Fruit fly (Drosophila melanogaster) whole organism, pupa: ENCODE measurements around the gene CG11986.

ENCODE experiments used
- CG10348 ChIP-seq: fragments of 200-800 bp; sonication (Bioruptor generic); IDR thresholded peaks from 2 replicates; pipeline ENCODE4 v1.3.6; 2022; ENCODE audit warnings: missing biosample characterization, missing genetic modification characterization
- CG12605 ChIP-seq: fragments of 200-800 bp; sonication (Bioruptor generic); IDR thresholded peaks from 2 replicates; pipeline ENCODE4 v1.3.6; 2022; ENCODE audit warnings: missing biosample characterization, missing genetic modification characterization
- CG13204 ChIP-seq: fragments of 200-800 bp; sonication (Bioruptor generic); optimal IDR thresholded peaks from 2 replicates; lab custom pipeline; 2018; ENCODE audit warnings: missing biosample characterization, mild to moderate bottlenecking, missing genetic modification characterization, moderate library complexity
- CG14655 ChIP-seq: fragments of 200-800 bp; sonication (Bioruptor generic); optimal IDR thresholded peaks from 3 replicates; lab custom pipeline; 2017; ENCODE audit warnings: mild to moderate bottlenecking, missing biosample characterization, missing genetic modification reagents, missing genetic modification characterization
- CG15710 ChIP-seq: fragments of 200-800 bp; sonication (Bioruptor generic); optimal IDR thresholded peaks from 2 replicates; lab custom pipeline; 2018; ENCODE audit warnings: missing biosample characterization, mild to moderate bottlenecking, missing genetic modification characterization, moderate library complexity
- CG17806 ChIP-seq: fragments of 200-800 bp; sonication (Bioruptor generic); optimal IDR thresholded peaks from 2 replicates; lab custom pipeline; 2018; ENCODE audit warnings: missing biosample characterization, mild to moderate bottlenecking, missing genetic modification characterization, moderate library complexity
- CG32121 ChIP-seq: fragments of 200-800 bp; sonication (Bioruptor generic); IDR thresholded peaks from 2 replicates; pipeline ENCODE4 v1.3.6; 2022; ENCODE audit warnings: missing biosample characterization, missing genetic modification characterization
- CG34367 ChIP-seq: fragments of 200-800 bp; sonication (Bioruptor generic); optimal IDR thresholded peaks from 2 replicates; lab custom pipeline; 2018; ENCODE audit warnings: missing biosample characterization, mild to moderate bottlenecking, missing genetic modification characterization
- CG4496 ChIP-seq: fragments of 200-800 bp; sonication (Bioruptor generic); IDR thresholded peaks from 3 replicates; pipeline ENCODE4 v1.3.6; 2022; ENCODE audit warnings: missing biosample characterization, missing genetic modification characterization
- CG8159 ChIP-seq: fragments of 200-800 bp; sonication (Bioruptor generic); optimal IDR thresholded peaks from 3 replicates; lab custom pipeline; 2018; ENCODE audit warnings: missing biosample characterization, mild to moderate bottlenecking, missing genetic modification characterization, moderate library complexity
- CG8301 ChIP-seq: fragments of 200-800 bp; sonication (Bioruptor generic); optimal IDR thresholded peaks from 2 replicates; lab custom pipeline; 2018; ENCODE audit warnings: missing biosample characterization, mild to moderate bottlenecking, missing genetic modification characterization
- CG9948 ChIP-seq: fragments of 200-800 bp; sonication (Bioruptor generic); optimal IDR thresholded peaks from 2 replicates; lab custom pipeline; 2018; ENCODE audit warnings: missing biosample characterization, mild to moderate bottlenecking, missing genetic modification characterization, moderate library complexity
- D1 ChIP-seq: fragments of 200-800 bp; sonication (Bioruptor generic); optimal IDR thresholded peaks from 2 replicates; lab custom pipeline; 2018; ENCODE audit warnings: missing biosample characterization, mild to moderate bottlenecking, missing genetic modification characterization, moderate library complexity
- EcR ChIP-seq: fragments of 200-800 bp; sonication (Bioruptor generic); optimal IDR thresholded peaks from 3 replicates; lab custom pipeline; 2019; ENCODE audit warnings: missing biosample characterization, missing genetic modification characterization, mild to moderate bottlenecking, moderate library complexity, missing genetic modification reagents
- Ets98B ChIP-seq: fragments of 200-800 bp; sonication (Bioruptor generic); IDR thresholded peaks from 2 replicates; pipeline ENCODE4 v1.3.6; 2022; ENCODE audit warnings: missing biosample characterization, missing genetic modification characterization
- Pif1A ChIP-seq: fragments of 200-800 bp; sonication (Bioruptor generic); optimal IDR thresholded peaks from 3 replicates; lab custom pipeline; 2016; ENCODE audit warnings: missing biosample characterization, missing genetic modification characterization
- Pif1B ChIP-seq: fragments of 200-800 bp; sonication (Bioruptor generic); optimal IDR thresholded peaks from 3 replicates; lab custom pipeline; 2016; ENCODE audit warnings: missing biosample characterization, missing genetic modification characterization
- Snoo ChIP-seq: fragments of 200-800 bp; sonication (Bioruptor generic); optimal IDR thresholded peaks from 3 replicates; lab custom pipeline; 2017; ENCODE audit warnings: missing biosample characterization, mild to moderate bottlenecking, missing genetic modification characterization, inconsistent platforms
- fd96Ca ChIP-seq: fragments of 200-800 bp; sonication (Bioruptor generic); IDR thresholded peaks from 3 replicates; pipeline ENCODE4 v1.3.6; 2022; ENCODE audit warnings: missing biosample characterization, missing genetic modification characterization
- gl ChIP-seq: fragments of 200-800 bp; sonication (Bioruptor generic); optimal IDR thresholded peaks from 2 replicates; lab custom pipeline; 2018; ENCODE audit warnings: missing biosample characterization, mild to moderate bottlenecking, missing genetic modification characterization
- rn ChIP-seq: fragments of 200-800 bp; sonication (Bioruptor generic); IDR thresholded peaks from 2 replicates; pipeline ENCODE4 v1.3.6; 2022; ENCODE audit warnings: missing biosample characterization, missing genetic modification characterization

CG11986 gene

DNA sequence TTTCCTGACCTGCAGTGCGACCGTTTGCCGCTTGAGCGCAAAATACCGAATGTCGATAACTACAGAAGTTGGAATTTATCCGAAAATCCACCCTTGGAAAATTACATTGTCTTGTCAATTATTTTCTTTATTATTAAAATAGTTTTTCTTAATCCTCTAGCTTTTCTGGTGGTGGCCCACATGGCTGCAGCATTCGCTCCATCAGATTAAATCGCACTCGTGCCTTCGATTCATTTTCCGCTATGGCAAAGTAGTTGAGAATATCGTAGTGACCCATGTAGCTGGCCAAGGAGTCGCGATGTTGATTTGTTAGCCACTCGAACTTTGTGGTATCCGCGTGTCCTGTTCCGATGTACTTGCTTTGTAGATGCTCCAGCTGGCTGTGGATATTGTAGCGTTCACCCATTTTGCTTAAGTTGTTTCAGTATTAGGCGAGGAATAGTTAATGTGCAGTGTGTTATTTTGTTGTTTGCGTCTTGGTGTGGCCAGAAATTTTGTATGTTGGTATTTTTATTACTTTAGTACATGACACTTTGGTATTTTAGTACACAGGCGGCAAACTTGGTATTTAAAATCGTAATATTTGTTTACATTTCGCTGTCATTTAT lies at the start of gene CG11986, which contains the start of the genes Kcmf1 and Sf3b5:
TSS of gene CG11986 (plus strand) at position 588 of the 608 bp plus-strand sequence.
TSS of gene Kcmf1 (minus strand) at position 51 of the 608 bp plus-strand sequence.
TSS of gene Sf3b5 (minus strand) at position 483 of the 608 bp plus-strand sequence.
- TF ChIP-seq CG10348 = no peak
- TF ChIP-seq Ets98B (GFP tag; lab: Robert Waterston, UW) = no peak
- no peak for TF ChIP-seq gl (tag; lab: Kevin White, UChicago)
- TF ChIP-seq EcR (GFP tag; lab: Kevin White, UChicago) = no peak
- TF ChIP-seq Pif1A (GFP tag; lab: Kevin White, UChicago) = no peak
- TF ChIP-seq, all 21 proteins: peak for 0

DNA sequence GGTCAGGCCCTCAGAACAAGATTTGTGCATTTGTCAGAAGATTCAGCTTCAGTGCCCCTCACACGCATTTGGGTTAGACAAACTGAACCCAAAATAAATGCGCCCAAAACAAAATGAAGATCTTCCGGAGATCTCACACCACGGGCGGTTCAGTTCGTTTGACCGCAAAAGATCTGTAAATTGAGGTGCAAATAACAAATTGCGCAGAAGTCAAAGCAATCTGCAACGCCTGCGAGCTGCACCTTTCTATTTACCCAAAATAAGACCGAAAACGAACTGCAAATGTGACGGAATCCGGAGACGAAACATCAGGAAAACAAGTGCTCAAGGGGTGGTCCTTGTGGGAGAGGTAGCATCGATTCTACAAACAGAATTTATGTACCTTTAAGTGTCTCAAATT lies 49.7 kb upstream of the CG11986 start:
- TF ChIP-seq Pif1B (GFP tag; lab: Kevin White, UChicago) (no peak), CG4496 (GFP tag; lab: Robert Waterston, UW) (no peak), CG17806 (tag; lab: Kevin White, UChicago) (no peak), CG13204 (no peak), CG10348 (no peak), CG32121 (GFP tag; lab: Robert Waterston, UW) (no peak), D1 (tag; lab: Kevin White, UChicago) (no peak), Snoo (no peak), fd96Ca (GFP tag; lab: Robert Waterston, UW) (no peak), Pif1A (GFP tag; lab: Kevin White, UChicago) (no peak), CG8159 (no peak)

DNA sequence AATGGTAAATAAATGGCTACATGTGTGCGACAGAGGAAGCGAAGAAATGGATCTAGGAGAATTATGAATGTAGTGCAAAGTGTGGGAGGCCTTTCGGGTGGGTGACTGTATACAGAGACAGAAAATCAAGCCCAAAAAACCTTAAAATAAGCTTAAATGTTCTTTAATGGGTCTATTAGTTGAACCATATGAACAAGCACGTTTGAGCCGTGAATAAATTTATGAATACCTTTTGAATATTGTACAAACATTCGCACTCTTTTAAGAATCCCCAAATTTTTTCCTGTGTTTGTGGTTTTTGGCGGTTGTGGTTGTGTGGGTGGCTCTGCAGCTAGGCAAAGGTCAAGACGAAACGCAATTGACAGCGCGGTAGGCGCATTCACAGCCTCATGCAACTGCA lies 48.6 kb upstream of the CG11986 start:
- TF ChIP-seq CG8301 (tag; lab: Kevin White, UChicago) = peak; percentile 43
- no peak for TF ChIP-seq CG14655 (GFP tag; lab: Kevin White, UChicago)
- TF ChIP-seq CG32121 (GFP tag; lab: Robert Waterston, UW) = peak; percentile 46; the same call in 1 of the 2 replicates
- no peak for TF ChIP-seq Snoo
- peak; percentile 22; the same call in 2 of the 3 replicates for TF ChIP-seq CG4496 (GFP tag; lab: Robert Waterston, UW)

DNA sequence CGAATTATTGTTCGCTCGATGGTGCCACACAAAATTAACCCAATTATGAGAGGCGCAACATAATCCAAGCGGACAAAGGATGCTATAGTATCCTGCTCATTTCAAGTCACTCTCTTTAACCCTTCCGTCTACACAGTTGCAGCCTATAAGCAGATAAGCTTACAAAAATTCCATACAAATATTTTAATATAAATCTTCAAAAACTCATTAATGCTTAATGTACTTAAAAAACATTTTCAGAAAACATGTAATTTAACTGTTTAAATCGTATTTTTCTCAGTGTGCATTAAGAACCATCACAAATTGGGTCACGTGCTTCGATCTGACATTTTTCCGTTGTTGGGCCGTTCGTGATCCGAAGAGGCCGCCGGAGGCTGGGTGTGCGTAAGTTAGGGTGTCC lies 46.4 kb upstream of the CG11986 start:
- TF ChIP-seq rn (GFP tag; lab: Robert Waterston, UW) (no peak), CG8159 (peak; percentile 65), CG34367 (tag; lab: Kevin White, UChicago) (peak; percentile 3), CG14655 (GFP tag; lab: Kevin White, UChicago) (peak; percentile 20), CG4496 (GFP tag; lab: Robert Waterston, UW) (no peak), EcR (GFP tag; lab: Kevin White, UChicago) (no peak), CG17806 (tag; lab: Kevin White, UChicago) (peak; percentile 19), D1 (tag; lab: Kevin White, UChicago) (no peak), Snoo (peak; percentile 38), Pif1A (GFP tag; lab: Kevin White, UChicago) (peak; percentile 38), CG8301 (tag; lab: Kevin White, UChicago) (peak; percentile 18), gl (tag; lab: Kevin White, UChicago) (no peak), CG13204 (no peak), CG9948 (peak; percentile 51), Pif1B (GFP tag; lab: Kevin White, UChicago) (peak; percentile 22), fd96Ca (GFP tag; lab: Robert Waterston, UW) (no peak), CG12605 (GFP tag; lab: Robert Waterston, UW) (no peak), CG10348 (no peak), CG32121 (GFP tag; lab: Robert Waterston, UW) (no peak), Ets98B (GFP tag; lab: Robert Waterston, UW) (no peak), CG15710 (tag; lab: Kevin White, UChicago) (peak; percentile 37)
- TF ChIP-seq, all 21 proteins: peak for 10

DNA sequence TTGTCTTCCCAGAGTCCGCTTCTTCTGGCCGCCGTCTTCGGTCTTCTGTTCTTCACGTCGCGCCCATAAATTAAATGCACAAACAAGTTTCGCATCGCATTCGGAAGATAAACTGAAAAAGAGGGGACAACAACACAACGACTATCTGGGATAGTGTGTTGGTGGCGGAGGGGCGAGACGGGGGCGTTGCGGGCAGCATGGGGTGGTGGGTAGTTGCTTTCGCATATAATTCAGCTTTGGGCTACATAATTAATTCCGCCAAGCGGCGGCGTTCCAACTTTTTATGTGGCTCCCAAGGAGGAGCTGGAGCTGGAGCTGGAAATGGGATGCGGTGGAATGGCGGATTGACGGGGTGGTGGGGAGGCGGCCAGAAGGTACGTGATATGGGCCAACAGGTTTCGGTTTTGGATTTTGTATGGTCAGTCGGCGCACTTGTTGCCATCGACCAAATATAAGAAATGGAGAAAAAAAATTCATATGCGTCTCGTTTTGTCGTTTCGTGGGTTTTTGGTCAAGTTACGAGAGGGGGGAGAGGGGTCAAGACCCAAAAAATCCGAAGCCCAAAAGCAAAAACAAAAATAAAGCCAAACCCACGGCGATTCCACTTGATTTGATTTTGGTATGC lies 45.8 kb upstream of the CG11986 start:
- TF ChIP-seq CG8301 (tag; lab: Kevin White, UChicago) = no peak
- TF ChIP-seq EcR (GFP tag; lab: Kevin White, UChicago) = peak; percentile 64
- peak; percentile 93 for TF ChIP-seq CG13204
- TF ChIP-seq CG9948 = no peak
- no peak for TF ChIP-seq CG34367 (tag; lab: Kevin White, UChicago)

DNA sequence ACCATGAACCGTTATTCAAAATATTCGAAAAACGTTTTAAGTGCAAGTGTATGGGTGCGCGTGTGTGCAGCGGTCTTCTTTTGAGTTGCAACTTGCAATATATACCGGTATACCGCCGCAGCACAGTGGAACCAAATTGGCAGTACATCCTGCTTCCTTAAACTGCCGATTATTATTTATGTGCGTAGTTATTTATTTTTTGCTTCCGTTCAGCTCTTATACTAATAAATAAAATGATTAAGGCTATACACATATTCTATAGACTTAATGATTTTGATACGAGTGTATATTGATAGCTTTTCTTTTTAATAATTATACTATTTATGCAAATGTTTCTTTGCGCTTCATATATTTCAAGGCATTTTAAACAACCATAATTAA lies 45.3 kb upstream of the CG11986 start:
- no peak for TF ChIP-seq rn (GFP tag; lab: Robert Waterston, UW)
- TF ChIP-seq CG9948 = no peak
- no peak for TF ChIP-seq Snoo
- TF ChIP-seq gl (tag; lab: Kevin White, UChicago) = no peak
- TF ChIP-seq CG8159 = no peak
- no peak for TF ChIP-seq CG34367 (tag; lab: Kevin White, UChicago)
- no peak for TF ChIP-seq Pif1A (GFP tag; lab: Kevin White, UChicago)
- TF ChIP-seq CG14655 (GFP tag; lab: Kevin White, UChicago) = no peak
- TF ChIP-seq CG15710 (tag; lab: Kevin White, UChicago) = no peak
